Fruit fly (Drosophila melanogaster): ENCODE measurements around the gene CtsL4.

CtsL4 gene

dm6 chr2L:10386208-10386805, 29.9 kb upstream of the CtsL4 start, which contains the start of the genes Cdk1 and mRpS7 (continued):
- no peak; the same call in 1 of the 2 replicates for TF ChIP-seq Ravus (GFP tag; IDR thresholded peaks at IDR 0.05)
- no peak for TF ChIP-seq CG6175 (GFP tag; IDR thresholded peaks at IDR 0.05)
- no peak for TF ChIP-seq emc (GFP tag; optimal IDR thresholded peaks at IDR 0.05)
- TF ChIP-seq Opbp (GFP tag; IDR thresholded peaks at IDR 0.05; ENCODE audit: partially characterized antibody), result no peak
- peak; percentile 40 for TF ChIP-seq HHEX (GFP tag; optimal IDR thresholded peaks at IDR 0.05)
- TF ChIP-seq insv (GFP tag; optimal IDR thresholded peaks at IDR 0.05), result no peak
- peak; percentile 31 for TF ChIP-seq NC2β (GFP tag; optimal IDR thresholded peaks at IDR 0.05)
- TF ChIP-seq repo (GFP tag; optimal IDR thresholded peaks at IDR 0.05), result no peak
- no peak for TF ChIP-seq Abd-B (GFP tag; optimal IDR thresholded peaks at IDR 0.05)
- peak; percentile 63 for TF ChIP-seq CG13624 (GFP tag; optimal IDR thresholded peaks at IDR 0.05)
- no peak for TF ChIP-seq fd64A (GFP tag; optimal IDR thresholded peaks at IDR 0.05)
- peak; percentile 60 for TF ChIP-seq CG15696 (tag; optimal IDR thresholded peaks at IDR 0.05)
- TF ChIP-seq lilli (GFP tag; optimal IDR thresholded peaks at IDR 0.05), result peak; percentile 71
- TF ChIP-seq CG6791 (GFP tag; IDR thresholded peaks at IDR 0.05; ENCODE audit: partially characterized antibody), result no peak
- TF ChIP-seq luna (GFP tag; optimal IDR thresholded peaks at IDR 0.05), result no peak
- peak; percentile 51 for TF ChIP-seq HmgZ (tag; optimal IDR thresholded peaks at IDR 0.05)
- TF ChIP-seq gsb (GFP tag; IDR thresholded peaks at IDR 0.05), result 0 out of 2 replicates have a peak, but pooled peaks have one; percentile 32
- no peak for TF ChIP-seq yki (optimal IDR thresholded peaks at IDR 0.05)
- TF ChIP-seq Hr78 (GFP tag; optimal IDR thresholded peaks at IDR 0.05), result no peak
- TF ChIP-seq CG1233 (GFP tag; optimal IDR thresholded peaks at IDR 0.05), result peak; percentile 66
- peak; percentile 57 for TF ChIP-seq wek (GFP tag; optimal IDR thresholded peaks at IDR 0.05)
- TF ChIP-seq Nf-YC (tag; optimal IDR thresholded peaks at IDR 0.05), result peak; percentile 59
- no peak for TF ChIP-seq Sin3A (optimal IDR thresholded peaks at IDR 0.05)
- TF ChIP-seq CG13424 (tag; optimal IDR thresholded peaks at IDR 0.05), result peak; percentile 73
- TF ChIP-seq ATbp (GFP tag; optimal IDR thresholded peaks at IDR 0.05), result no peak
- TF ChIP-seq vnd (GFP tag; IDR thresholded peaks at IDR 0.05; ENCODE audit: partially characterized antibody), result no peak
- peak; percentile 63 for TF ChIP-seq CG3838 (GFP tag; optimal IDR thresholded peaks at IDR 0.05)
- TF ChIP-seq Pdp1 (GFP tag; optimal IDR thresholded peaks at IDR 0.05), result peak in 1 of 2 experiments; percentile 56
- TF ChIP-seq CG12744 (GFP tag; optimal IDR thresholded peaks at IDR 0.05), result peak; percentile 30
- TF ChIP-seq Xrp1 (GFP tag; IDR thresholded peaks at IDR 0.05), result peak; percentile 69
- TF ChIP-seq CG4404 (GFP tag; IDR thresholded peaks at IDR 0.05), result peak; percentile 48
- TF ChIP-seq fru (optimal IDR thresholded peaks at IDR 0.05), result no peak
- TF ChIP-seq h (optimal IDR thresholded peaks at IDR 0.05), result no peak
- no peak for TF ChIP-seq Rx (GFP tag; IDR thresholded peaks at IDR 0.05)
- TF ChIP-seq CG34224 (GFP tag; IDR thresholded peaks at IDR 0.05; ENCODE audit: partially characterized antibody), result no peak
- peak; percentile 4 to 81 for TF ChIP-seq Hr51 (GFP tag; optimal IDR thresholded peaks at IDR 0.05)
- TF ChIP-seq CG6813 (GFP tag; optimal IDR thresholded peaks at IDR 0.05), result no peak
- peak; percentile 52 for TF ChIP-seq ewg (GFP tag; optimal IDR thresholded peaks at IDR 0.05)
- no peak for TF ChIP-seq CG12769 (tag; optimal IDR thresholded peaks at IDR 0.05)
- TF ChIP-seq CG17802 (tag; optimal IDR thresholded peaks at IDR 0.05), result peak; percentile 85
- TF ChIP-seq CG17829 (tag; optimal IDR thresholded peaks at IDR 0.05), result peak; percentile 70
- TF ChIP-seq disco-r (GFP tag; optimal IDR thresholded peaks at IDR 0.05), result peak; percentile 18
- TF ChIP-seq CG30020 (tag; optimal IDR thresholded peaks at IDR 0.05), result peak; percentile 100
- no peak for TF ChIP-seq CG15479 (GFP tag; optimal IDR thresholded peaks at IDR 0.05)
- TF ChIP-seq amos (GFP tag; IDR thresholded peaks at IDR 0.05; ENCODE audit: partially characterized antibody), result no peak
- peak; percentile 4 for TF ChIP-seq CG3995 (GFP tag; optimal IDR thresholded peaks at IDR 0.05)
- peak; percentile 36 for TF ChIP-seq HmgD (GFP tag; optimal IDR thresholded peaks at IDR 0.05)
- TF ChIP-seq NC2α (GFP tag; optimal IDR thresholded peaks at IDR 0.05), result no peak
- peak; percentile 80 for TF ChIP-seq CG2120 (GFP tag; optimal IDR thresholded peaks at IDR 0.05)
- TF ChIP-seq Aef1 (GFP tag; IDR thresholded peaks at IDR 0.05), result peak; percentile 53
